Worm (Caenorhabditis elegans) whole organism, early embryonic: ENCODE measurements around the gene F58G1.3.

Source experiments
- B0310.2 ChIP-seq: sonication (generic microtip); optimal IDR thresholded peaks from 2 replicates; lab custom pipeline; 2016; ENCODE audit warnings: mild to moderate bottlenecking, missing genetic modification characterization, missing compliant biosample characterization
- F13C5.2 ChIP-seq: sonication (generic microtip); optimal IDR thresholded peaks from 2 replicates; lab custom pipeline; 2017; ENCODE audit warnings: mild to moderate bottlenecking, missing genetic modification characterization, inconsistent platforms, missing compliant biosample characterization
- aly-1 ChIP-seq: sonication (generic microtip); optimal IDR thresholded peaks from 2 replicates; lab custom pipeline; 2016; ENCODE audit warnings: missing genetic modification characterization, missing compliant biosample characterization
- ama-1 ChIP-seq: fragments of 150-350 bp; optimal IDR thresholded peaks from 2 replicates; lab custom pipeline; 2014
- ets-7 ChIP-seq: sonication (generic microtip); optimal IDR thresholded peaks from 2 replicates; lab custom pipeline; 2016; ENCODE audit warnings: missing genotype, missing genetic modification characterization, missing compliant biosample characterization
- flt-1 ChIP-seq: fragments of 200-800 bp; sonication (Bioruptor generic); IDR thresholded peaks from 2 replicates; pipeline ENCODE4 v1.3.6; 2022; ENCODE audit warnings: missing genetic modification characterization, missing compliant biosample characterization
- hmg-4 ChIP-seq: fragments of 200-800 bp; sonication (Bioruptor generic); optimal IDR thresholded peaks from 2 replicates; lab custom pipeline; 2018; ENCODE audit warnings: mild to moderate bottlenecking, missing genetic modification characterization, missing compliant biosample characterization
- pes-1 ChIP-seq: fragments of 200-800 bp; sonication (Bioruptor generic); IDR thresholded peaks from 2 replicates; pipeline ENCODE4 v1.3.6; 2022; ENCODE audit warnings: missing genetic modification reagents, missing genetic modification characterization, missing compliant biosample characterization
- scrt-1 ChIP-seq: fragments of 200-800 bp; sonication (Bioruptor generic); IDR thresholded peaks from 2 replicates; pipeline ENCODE4 v1.3.6; 2022; ENCODE audit warnings: missing genetic modification characterization, missing compliant biosample characterization
- sea-1 ChIP-seq: fragments of 200-800 bp; sonication (Bioruptor generic); conservative IDR thresholded peaks from 2 replicates; pipeline ENCODE4 v1.3.6; 2022; ENCODE audit warnings: missing genetic modification characterization, missing compliant biosample characterization
- tbx-11 ChIP-seq: fragments of 200-800 bp; sonication (Bioruptor generic); IDR thresholded peaks from 2 replicates; pipeline ENCODE4 v1.3.6; 2022; ENCODE audit warnings: missing genetic modification characterization, missing compliant biosample characterization
- tbx-37 ChIP-seq: fragments of 200-800 bp; sonication (Bioruptor generic); conservative IDR thresholded peaks from 2 replicates; pipeline ENCODE4 v1.3.6; 2022; ENCODE audit warnings: missing genetic modification reagents, missing genetic modification characterization, missing compliant biosample characterization
- tra-4 ChIP-seq: sonication (generic microtip); optimal IDR thresholded peaks from 2 replicates; lab custom pipeline; 2017; ENCODE audit warnings: missing genetic modification characterization, missing compliant biosample characterization

DNA sequence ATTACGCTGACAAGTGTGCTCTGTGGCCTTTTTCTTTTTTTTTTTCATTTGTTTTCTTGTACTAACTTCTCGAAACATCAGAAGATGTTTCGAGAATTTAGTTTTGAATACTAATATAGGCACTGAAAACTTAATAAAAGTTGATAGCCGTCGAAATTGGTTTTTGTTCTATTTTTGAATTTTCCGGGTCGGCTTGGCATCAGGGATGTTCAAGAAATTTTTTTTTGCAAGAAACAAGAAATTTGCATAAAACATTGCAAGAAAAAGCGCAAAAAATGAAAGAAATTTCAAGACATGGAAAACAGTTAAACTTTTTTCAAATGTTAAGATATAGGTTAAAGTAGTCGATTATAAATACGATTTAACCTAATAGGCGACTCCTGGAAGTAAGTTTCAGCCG is 4.9 kb downstream of the F58G1.3 start:
- TF ChIP-seq tbx-11 (GFP tag; lab: Robert Waterston, UW) (no peak), ama-1 (lab: Kevin White, UChicago) (no peak), aly-1 (tag; lab: Kevin White, UChicago) (no peak), tra-4 (tag; lab: Kevin White, UChicago) (no peak), tbx-37 (no peak), ets-7 (tag; lab: Kevin White, UChicago) (no peak), sea-1 (GFP tag; lab: Robert Waterston, UW) (no peak), flt-1 (GFP tag; lab: Robert Waterston, UW) (no peak), hmg-4 (GFP tag; lab: Kevin White, UChicago) (no peak), B0310.2 (no peak), scrt-1 (no peak), pes-1 (no peak), F13C5.2 (tag; lab: Kevin White, UChicago) (no peak)
